Worm (Caenorhabditis elegans) whole organism, young adult: ENCODE measurements around the gene D1005.2.

ENCODE experiments used
- B0019.2 ChIP-seq: fragments of 200-800 bp; sonication (Bioruptor generic); conservative IDR thresholded peaks from 2 replicates; pipeline ENCODE4 v1.3.6; 2022; ENCODE audit warnings: missing genetic modification reagents, missing genetic modification characterization, missing compliant biosample characterization
- B0261.1 ChIP-seq: sonication (generic microtip); optimal IDR thresholded peaks from 2 replicates; lab custom pipeline; 2016; ENCODE audit warnings: mild to moderate bottlenecking, missing genetic modification characterization, moderate library complexity, missing compliant biosample characterization
- C17E4.6 ChIP-seq: fragments of 200-800 bp; sonication (Bioruptor generic); IDR thresholded peaks from 2 replicates; pipeline ENCODE4 v1.3.6; 2022; ENCODE audit warnings: missing genetic modification reagents, missing genetic modification characterization, missing compliant biosample characterization
- F10E7.11 ChIP-seq: sonication (generic microtip); optimal IDR thresholded peaks from 2 replicates; lab custom pipeline; 2017; ENCODE audit warnings: mild to moderate bottlenecking, missing genetic modification characterization, moderate library complexity, missing compliant biosample characterization
- F37B4.10 ChIP-seq: fragments of 200-800 bp; sonication (Bioruptor generic); IDR thresholded peaks from 2 replicates; pipeline ENCODE4 v1.3.6; 2022; ENCODE audit warnings: missing genetic modification characterization, missing compliant biosample characterization
- F39B2.1 ChIP-seq: fragments of 200-800 bp; sonication (Bioruptor generic); IDR thresholded peaks from 2 replicates; pipeline ENCODE4 v1.3.6; 2022; ENCODE audit warnings: missing genetic modification reagents, missing genetic modification characterization, missing compliant biosample characterization
- K12H6.12 ChIP-seq: fragments of 200-800 bp; sonication (Bioruptor generic); optimal IDR thresholded peaks from 2 replicates; lab custom pipeline; 2018; ENCODE audit warnings: mild to moderate bottlenecking, missing genetic modification characterization, missing compliant biosample characterization
- T26A5.8 ChIP-seq: sonication (generic microtip); optimal IDR thresholded peaks from 2 replicates; lab custom pipeline; 2016; ENCODE audit warnings: missing genetic modification characterization, missing compliant biosample characterization
- Y53G8AR.9 ChIP-seq: fragments of 200-800 bp; sonication (Bioruptor generic); conservative IDR thresholded peaks from 2 replicates; pipeline ENCODE4 v1.3.6; 2022; ENCODE audit warnings: missing genetic modification reagents, missing genetic modification characterization, missing compliant biosample characterization
- Y56A3A.18 ChIP-seq: fragments of 200-800 bp; sonication (Bioruptor generic); IDR thresholded peaks from 2 replicates; pipeline ENCODE4 v1.3.6; 2022; ENCODE audit warnings: missing genetic modification reagents, missing genetic modification characterization, missing compliant biosample characterization
- Y79H2A.3 ChIP-seq: fragments of 200-800 bp; sonication (Bioruptor generic); conservative IDR thresholded peaks from 2 replicates; pipeline ENCODE4 v1.3.6; 2022; ENCODE audit warnings: missing genetic modification reagents, missing genetic modification characterization, missing compliant biosample characterization
- Y95B8A.8 ChIP-seq: fragments of 200-800 bp; sonication (Bioruptor generic); IDR thresholded peaks from 2 replicates; pipeline ENCODE4 v1.3.6; 2022; ENCODE audit warnings: missing genetic modification reagents, missing genetic modification characterization, missing compliant biosample characterization
- ama-1 ChIP-seq, 3 experiments: fragments of 150-350 bp in 1 of 3; sonication (generic microtip) in 2 of 3; optimal IDR thresholded peaks; 2 replicates each; lab custom pipeline; 2014 to 2018; ENCODE audit warnings: missing biosample characterization in 2 of 3, missing genetic modification characterization in 2 of 3, missing genetic modification reagents in 2 of 3
- attf-3 ChIP-seq: fragments of 200-800 bp; sonication (Bioruptor generic); conservative IDR thresholded peaks from 2 replicates; pipeline ENCODE4 v1.3.6; 2022; ENCODE audit warnings: missing genetic modification reagents, missing genetic modification characterization, missing compliant biosample characterization
- ccch-3 ChIP-seq: fragments of 200-800 bp; sonication (Bioruptor generic); optimal IDR thresholded peaks from 2 replicates; lab custom pipeline; 2018; ENCODE audit warnings: mild to moderate bottlenecking, missing genetic modification characterization, missing compliant biosample characterization
- cebp-2 ChIP-seq: fragments of 200-800 bp; sonication (Bioruptor generic); IDR thresholded peaks from 2 replicates; pipeline ENCODE4 v1.3.6; 2022; ENCODE audit warnings: missing genetic modification characterization, missing compliant biosample characterization
- ceh-58 ChIP-seq: fragments of 200-800 bp; sonication (Bioruptor generic); IDR thresholded peaks from 2 replicates; pipeline ENCODE4 v1.3.6; 2022; ENCODE audit warnings: missing genetic modification characterization, missing compliant biosample characterization
- ceh-79 ChIP-seq: sonication (generic microtip); optimal IDR thresholded peaks from 2 replicates; lab custom pipeline; 2017; ENCODE audit warnings: mild to moderate bottlenecking, missing genetic modification characterization, missing compliant biosample characterization
- ceh-91 ChIP-seq: fragments of 200-800 bp; sonication (Bioruptor generic); IDR thresholded peaks from 2 replicates; pipeline ENCODE4 v1.3.6; 2022; ENCODE audit warnings: missing genetic modification reagents, missing genetic modification characterization, missing compliant biosample characterization
- dpff-1 ChIP-seq: sonication (generic microtip); optimal IDR thresholded peaks from 2 replicates; lab custom pipeline; 2017; ENCODE audit warnings: mild to moderate bottlenecking, missing genetic modification characterization, missing compliant biosample characterization
- efl-1 ChIP-seq: fragments of 150-350 bp; optimal IDR thresholded peaks from 2 replicates; lab custom pipeline; 2014; ENCODE audit warnings: missing biosample characterization, missing genetic modification reagents, missing genetic modification characterization
- egl-18 ChIP-seq: fragments of 200-800 bp; sonication (Bioruptor generic); IDR thresholded peaks from 2 replicates; pipeline ENCODE4 v1.3.6; 2022; ENCODE audit warnings: missing genetic modification reagents, missing genetic modification characterization, missing compliant biosample characterization
- ekl-4 ChIP-seq: fragments of 200-800 bp; sonication (Bioruptor generic); IDR thresholded peaks from 2 replicates; pipeline ENCODE4 v1.3.6; 2022; ENCODE audit warnings: missing genetic modification reagents, missing genetic modification characterization, missing compliant biosample characterization
- hmg-1.2 ChIP-seq: fragments of 200-800 bp; sonication (Bioruptor generic); IDR thresholded peaks from 2 replicates; pipeline ENCODE4 v1.3.6; 2022; ENCODE audit warnings: missing genetic modification reagents, missing genetic modification characterization, missing compliant biosample characterization
- hmg-20 ChIP-seq: fragments of 200-800 bp; sonication (Bioruptor generic); IDR thresholded peaks from 2 replicates; pipeline ENCODE4 v1.3.6; 2022; ENCODE audit warnings: missing genetic modification reagents, missing genetic modification characterization, missing compliant biosample characterization
- lin-35 ChIP-seq, 3 experiments: fragments of 150-350 bp in 2 of 3; sonication (generic microtip) in 1 of 3; optimal IDR thresholded peaks; 2 replicates each; lab custom pipeline; 2014 to 2018; ENCODE audit warnings: missing biosample characterization in 3 of 3, missing genetic modification characterization in 3 of 3, missing genetic modification reagents in 3 of 3
- lin-40 ChIP-seq: sonication (generic microtip); optimal IDR thresholded peaks from 2 replicates; lab custom pipeline; 2016; ENCODE audit warnings: missing genetic modification characterization, mild to moderate bottlenecking, missing compliant biosample characterization, missing genotype, missing genetic modification reagents
- lsl-1 ChIP-seq: fragments of 200-800 bp; sonication (Bioruptor generic); optimal IDR thresholded peaks from 2 replicates; lab custom pipeline; 2018; ENCODE audit warnings: mild to moderate bottlenecking, missing genetic modification characterization, moderate library complexity, missing compliant biosample characterization
- madf-6 ChIP-seq: fragments of 200-800 bp; sonication (Bioruptor generic); IDR thresholded peaks from 2 replicates; pipeline ENCODE4 v1.3.6; 2022; ENCODE audit warnings: missing genetic modification reagents, missing genetic modification characterization, missing compliant biosample characterization
- mcd-1 ChIP-seq: fragments of 200-800 bp; sonication (Bioruptor generic); IDR thresholded peaks from 2 replicates; pipeline ENCODE4 v1.3.6; 2022; ENCODE audit warnings: missing genetic modification reagents, missing genetic modification characterization, missing compliant biosample characterization
- mes-4 ChIP-seq: sonication (generic microtip); optimal IDR thresholded peaks from 2 replicates; lab custom pipeline; 2016; ENCODE audit warnings: missing genotype, missing genetic modification characterization, missing compliant biosample characterization
- mxl-1 ChIP-seq: sonication (generic microtip); optimal IDR thresholded peaks from 2 replicates; lab custom pipeline; 2016; ENCODE audit warnings: missing genetic modification characterization, missing compliant biosample characterization
- nfyb-1 ChIP-seq: fragments of 200-800 bp; sonication (Bioruptor generic); IDR thresholded peaks from 2 replicates; pipeline ENCODE4 v1.3.6; 2022; ENCODE audit warnings: missing genetic modification reagents, missing genetic modification characterization, missing compliant biosample characterization
- nhr-90 ChIP-seq: sonication (generic microtip); optimal IDR thresholded peaks from 2 replicates; lab custom pipeline; 2016; ENCODE audit warnings: missing genotype, mild to moderate bottlenecking, missing genetic modification characterization, missing compliant biosample characterization
- pha-4 ChIP-seq: fragments of 150-350 bp; sonication (generic microtip); optimal IDR thresholded peaks from 2 replicates; lab custom pipeline; 2014; ENCODE audit warnings: missing biosample characterization, missing genetic modification reagents, missing genetic modification characterization
- rcor-1 ChIP-seq: fragments of 200-800 bp; sonication (Bioruptor generic); IDR thresholded peaks from 2 replicates; pipeline ENCODE4 v1.3.6; 2022; ENCODE audit warnings: missing genetic modification reagents, missing genetic modification characterization, missing compliant biosample characterization
- repo-1 ChIP-seq: sonication (generic microtip); optimal IDR thresholded peaks from 2 replicates; lab custom pipeline; 2017; ENCODE audit warnings: mild to moderate bottlenecking, missing genetic modification characterization, missing compliant biosample characterization
- sea-2 ChIP-seq: fragments of 200-800 bp; sonication (Bioruptor generic); IDR thresholded peaks from 2 replicates; pipeline ENCODE4 v1.3.6; 2022; ENCODE audit warnings: missing genetic modification characterization, missing compliant biosample characterization
- snpc-1.1 ChIP-seq: sonication (generic microtip); optimal IDR thresholded peaks from 2 replicates; lab custom pipeline; 2017; ENCODE audit warnings: missing genetic modification characterization, mild to moderate bottlenecking, missing compliant biosample characterization, antibody characterized with exemption, moderate library complexity, missing genotype, missing genetic modification reagents; ENCODE audit not compliant: insufficient read depth
- snpc-1.3 ChIP-seq: sonication (generic microtip); optimal IDR thresholded peaks from 2 replicates; lab custom pipeline; 2017; ENCODE audit warnings: missing genetic modification characterization, mild to moderate bottlenecking, missing compliant biosample characterization, antibody characterized with exemption, moderate library complexity, missing genotype, missing genetic modification reagents; ENCODE audit not compliant: insufficient read depth
- snpc-3.4 ChIP-seq: sonication (generic microtip); optimal IDR thresholded peaks from 2 replicates; lab custom pipeline; 2017; ENCODE audit warnings: missing genetic modification characterization, mild to moderate bottlenecking, missing compliant biosample characterization, antibody characterized with exemption, moderate library complexity, missing genotype, missing genetic modification reagents
- somi-1 ChIP-seq: fragments of 200-800 bp; sonication (Bioruptor generic); optimal IDR thresholded peaks from 2 replicates; lab custom pipeline; 2018; ENCODE audit warnings: mild to moderate bottlenecking, missing genetic modification characterization, missing compliant biosample characterization
- tbx-9 ChIP-seq: sonication (generic microtip); optimal IDR thresholded peaks from 2 replicates; lab custom pipeline; 2016; ENCODE audit warnings: borderline replicate concordance, missing genetic modification characterization, inconsistent platforms, missing compliant biosample characterization
- unc-130 ChIP-seq: sonication (generic microtip); optimal IDR thresholded peaks from 2 replicates; lab custom pipeline; 2016; ENCODE audit warnings: missing genetic modification reagents, missing genetic modification characterization, missing compliant biosample characterization
- xnd-1 ChIP-seq: sonication (generic microtip); optimal IDR thresholded peaks from 2 replicates; lab custom pipeline; 2016; ENCODE audit warnings: missing genotype, missing genetic modification reagents, missing genetic modification characterization, missing compliant biosample characterization
- zfh-2 ChIP-seq: fragments of 200-800 bp; sonication (Bioruptor generic); conservative IDR thresholded peaks from 2 replicates; pipeline ENCODE4 v1.3.6; 2022; ENCODE audit warnings: missing genetic modification reagents, missing genetic modification characterization, missing compliant biosample characterization
- ztf-25 ChIP-seq: fragments of 200-800 bp; sonication (Bioruptor generic); IDR thresholded peaks from 2 replicates; pipeline ENCODE4 v1.3.6; 2022; ENCODE audit warnings: missing genetic modification reagents, missing genetic modification characterization, missing compliant biosample characterization
- ztf-28 ChIP-seq: fragments of 200-800 bp; sonication (Bioruptor generic); IDR thresholded peaks from 2 replicates; pipeline ENCODE4 v1.3.6; 2022; ENCODE audit warnings: missing genetic modification reagents, missing genetic modification characterization, missing compliant biosample characterization

Gene D1005.2

ce11 chrX:1454385-1454784 lies 4.4 kb upstream of the D1005.2 start (continued):
- no peak for TF ChIP-seq F39B2.1 (GFP tag; lab: Robert Waterston, UW)
- TF ChIP-seq snpc-1.1 = no peak
- peak; percentile 92 for TF ChIP-seq hmg-1.2
- no peak for TF ChIP-seq efl-1
- TF ChIP-seq zfh-2 (GFP tag; lab: Robert Waterston, UW) = peak; percentile 100
- no peak for TF ChIP-seq mes-4 (tag; lab: Kevin White, UChicago)
- TF ChIP-seq ztf-28 (GFP tag; lab: Robert Waterston, UW) = no peak
- no peak for TF ChIP-seq hmg-20 (GFP tag; lab: Robert Waterston, UW)
- TF ChIP-seq ccch-3 = no peak
- TF ChIP-seq C17E4.6 = no peak
- no peak for TF ChIP-seq lsl-1
- TF ChIP-seq lin-35 (GFP tag; optimal IDR thresholded peaks at IDR 0.05; lab: Kevin White, UChicago) = peak in 1 of 3 experiments; percentile 69
- TF ChIP-seq dpff-1 = no peak
- TF ChIP-seq ekl-4 (GFP tag; lab: Robert Waterston, UW) = peak; percentile 72; the same call in 1 of the 2 replicates
- no peak for TF ChIP-seq Y79H2A.3
- TF ChIP-seq nfyb-1 (GFP tag; lab: Robert Waterston, UW) = peak; percentile 91
- TF ChIP-seq Y56A3A.18 (GFP tag; lab: Robert Waterston, UW) = peak; percentile 54
- TF ChIP-seq K12H6.12 = peak; percentile 93
- peak; percentile 81; the same call in 1 of the 2 replicates for TF ChIP-seq Y95B8A.8
- 0 out of 2 replicates have a peak, but pooled peaks have one; percentile 28 for TF ChIP-seq madf-6 (GFP tag; lab: Robert Waterston, UW)
- peak; percentile 83 for TF ChIP-seq nhr-90 (tag; lab: Kevin White, UChicago)
- TF ChIP-seq sea-2 (GFP tag; lab: Robert Waterston, UW) = no peak
- peak; percentile 50; the same call in 1 of the 2 replicates for TF ChIP-seq attf-3 (GFP tag; lab: Robert Waterston, UW)
- TF ChIP-seq cebp-2 (GFP tag; lab: Robert Waterston, UW) = 0 out of 2 replicates have a peak, but pooled peaks have one; percentile 47
- no peak for TF ChIP-seq egl-18 (GFP tag; lab: Robert Waterston, UW)
- no peak for TF ChIP-seq ceh-58
- TF ChIP-seq B0261.1 (tag; lab: Kevin White, UChicago) = no peak
- TF ChIP-seq rcor-1 (GFP tag; lab: Robert Waterston, UW) = peak; percentile 25; the same call in 1 of the 2 replicates
- no peak for TF ChIP-seq B0019.2
- no peak for TF ChIP-seq ceh-79 (tag; lab: Kevin White, UChicago)
- TF ChIP-seq unc-130 = no peak
- TF ChIP-seq repo-1 (tag; lab: Kevin White, UChicago) = peak; percentile 49
- no peak for TF ChIP-seq xnd-1 (tag; lab: Kevin White, UChicago)
- TF ChIP-seq lin-40 = peak; percentile 89
- TF ChIP-seq tbx-9 (tag; lab: Kevin White, UChicago) = no peak
- TF ChIP-seq snpc-1.3 (tag; lab: Kevin White, UChicago) = no peak
- no peak for TF ChIP-seq ama-1 (optimal IDR thresholded peaks at IDR 0.05; lab: Kevin White, UChicago)
- no peak for TF ChIP-seq ama-1 (GFP tag; optimal IDR thresholded peaks at IDR 0.05; lab: Kevin White, UChicago)
- no peak for TF ChIP-seq T26A5.8 (tag; lab: Kevin White, UChicago)
- peak; percentile 77 for TF ChIP-seq mcd-1 (GFP tag; lab: Robert Waterston, UW)
- TF ChIP-seq ceh-91 = 0 out of 2 replicates have a peak, but pooled peaks have one; percentile 13
- TF ChIP-seq mxl-1 (tag; lab: Kevin White, UChicago) = no peak
- peak; percentile 55 for TF ChIP-seq pha-4 (tag; lab: Kevin White, UChicago)
- peak; percentile 81 for TF ChIP-seq Y53G8AR.9 (GFP tag; lab: Robert Waterston, UW)
- no peak for TF ChIP-seq ztf-25 (GFP tag; lab: Robert Waterston, UW)
- TF ChIP-seq F37B4.10 = 0 out of 2 replicates have a peak, but pooled peaks have one; percentile 48
- TF ChIP-seq snpc-3.4 (tag; lab: Kevin White, UChicago) = no peak
- peak; percentile 26 for TF ChIP-seq F10E7.11 (tag; lab: Kevin White, UChicago)
- peak; percentile 83 for TF ChIP-seq somi-1 (GFP tag; lab: Kevin White, UChicago)
